Fruit fly (Drosophila melanogaster): ENCODE measurements around the gene CG5958.

CG5958 gene

dm6 chr2L:7411947-7412621 lies 21.2 kb downstream of the CG5958 start, which contains the start of gene chm (continued):
- TF ChIP-seq Lhr (GFP tag; optimal IDR thresholded peaks at IDR 0.05) (peak; percentile 6), Dp (GFP tag; optimal IDR thresholded peaks at IDR 0.05) (peak; percentile 37), CG4820 (GFP tag; optimal IDR thresholded peaks at IDR 0.05) (no peak), hth (optimal IDR thresholded peaks at IDR 0.05) (no peak), ham (GFP tag; IDR thresholded peaks at IDR 0.05) (no peak), CG2199 (GFP tag; IDR thresholded peaks at IDR 0.05) (no peak), CG6689 (GFP tag; IDR thresholded peaks at IDR 0.05) (no peak), CG34376 (GFP tag; optimal IDR thresholded peaks at IDR 0.05) (peak; percentile 45), CG2120 (GFP tag; optimal IDR thresholded peaks at IDR 0.05) (peak; percentile 67), sob (GFP tag; IDR thresholded peaks at IDR 0.05) (peak; percentile 54; the same call in 1 of the 2 replicates), Dll (GFP tag; IDR thresholded peaks at IDR 0.05; ENCODE audit: partially characterized antibody) (peak; percentile 88), HLH3B (GFP tag; IDR thresholded peaks at IDR 0.05) (0 out of 2 replicates have a peak, but pooled peaks have one; percentile 4), CG17829 (tag; optimal IDR thresholded peaks at IDR 0.05) (peak; percentile 47), jigr1 (GFP tag; IDR thresholded peaks at IDR 0.05) (peak; percentile 58; the same call in 1 of the 3 replicates), CG4730 (GFP tag; IDR thresholded peaks at IDR 0.05) (no peak), Fer2 (tag; optimal IDR thresholded peaks at IDR 0.05) (peak; percentile 9), tup (GFP tag; optimal IDR thresholded peaks at IDR 0.05) (no peak), Hr39 (optimal IDR thresholded peaks at IDR 0.05) (no peak), CG13424 (tag; optimal IDR thresholded peaks at IDR 0.05) (peak; percentile 25), ase (GFP tag; IDR thresholded peaks at IDR 0.05) (no peak), Blimp-1 (GFP tag; optimal IDR thresholded peaks at IDR 0.05) (no peak), sr (GFP tag; IDR thresholded peaks at IDR 0.05) (no peak), CG16815 (GFP tag; optimal IDR thresholded peaks at IDR 0.05) (no peak), ken (GFP tag; IDR thresholded peaks at IDR 0.05) (no peak), HLHmδ (GFP tag; optimal IDR thresholded peaks at IDR 0.05) (no peak), disco-r (GFP tag; optimal IDR thresholded peaks at IDR 0.05) (no peak), CG10543 (GFP tag; optimal IDR thresholded peaks at IDR 0.05) (peak; percentile 0), zen2 (GFP tag; IDR thresholded peaks at IDR 0.05; ENCODE audit: partially characterized antibody) (peak; percentile 85), CG17186 (GFP tag; optimal IDR thresholded peaks at IDR 0.05) (peak; percentile 14), yki (optimal IDR thresholded peaks at IDR 0.05) (no peak), cato (GFP tag; optimal IDR thresholded peaks at IDR 0.05; ENCODE audit: borderline replicate concordance) (no peak), B-H1 (GFP tag; IDR thresholded peaks at IDR 0.05) (no peak), CG8944 (GFP tag; optimal IDR thresholded peaks at IDR 0.05) (no peak), row (GFP tag; IDR thresholded peaks at IDR 0.05) (peak; percentile 94), CG11560 (tag; IDR thresholded peaks at IDR 0.05) (no peak), CG10654 (GFP tag; optimal IDR thresholded peaks at IDR 0.05) (no peak), TFAM (GFP tag; optimal IDR thresholded peaks at IDR 0.05) (no peak), repo (GFP tag; optimal IDR thresholded peaks at IDR 0.05) (no peak), CG14965 (GFP tag; optimal IDR thresholded peaks at IDR 0.05; ENCODE audit: borderline replicate concordance) (no peak), CG6175 (GFP tag; IDR thresholded peaks at IDR 0.05) (no peak), gcm (GFP tag; optimal IDR thresholded peaks at IDR 0.05) (no peak), twi (tag; optimal IDR thresholded peaks at IDR 0.05) (no peak), gt (GFP tag; IDR thresholded peaks at IDR 0.05) (no peak), lab (GFP tag; optimal IDR thresholded peaks at IDR 0.05) (no peak), phol (tag; optimal IDR thresholded peaks at IDR 0.05) (peak; percentile 60), CG9727 (GFP tag; optimal IDR thresholded peaks at IDR 0.05) (no peak), Asciz (GFP tag; optimal IDR thresholded peaks at IDR 0.05) (no peak), CG43689 (GFP tag; IDR thresholded peaks at IDR 0.05) (no peak), exex (tag; optimal IDR thresholded peaks at IDR 0.05) (no peak), lola (GFP tag; optimal IDR thresholded peaks at IDR 0.05) (peak in 1 of 3 experiments; percentile 11), tx (GFP tag; optimal IDR thresholded peaks at IDR 0.05) (peak; percentile 17)
